Fruit fly (Drosophila melanogaster) whole organism, embryonic: ENCODE data around the gene MED14.

Experiments used
- Bdp1 ChIP-seq: fragments of 200-800 bp; sonication (Bioruptor generic); optimal IDR thresholded peaks from 3 replicates; lab custom pipeline; 2016; ENCODE audit warnings: missing biosample characterization, missing genetic modification characterization
- Bteb2 ChIP-seq: fragments of 200-800 bp; sonication (Bioruptor generic); optimal IDR thresholded peaks from 2 replicates; lab custom pipeline; 2016; ENCODE audit warnings: missing biosample characterization, missing genetic modification characterization
- CG11247 ChIP-seq: fragments of 200-800 bp; sonication (Bioruptor generic); IDR thresholded peaks from 2 replicates; pipeline ENCODE4 v1.3.6; 2022; ENCODE audit warnings: missing biosample characterization, missing genetic modification characterization
- CG12155 ChIP-seq: fragments of 200-800 bp; sonication (Bioruptor generic); optimal IDR thresholded peaks from 3 replicates; lab custom pipeline; 2016; ENCODE audit warnings: missing biosample characterization, missing genetic modification characterization
- CG14667 ChIP-seq: fragments of 200-800 bp; sonication (Bioruptor generic); IDR thresholded peaks from 2 replicates; pipeline ENCODE4 v1.3.6; 2022; ENCODE audit warnings: missing biosample characterization, missing genetic modification characterization
- CG15269 ChIP-seq: fragments of 200-800 bp; sonication (Bioruptor generic); optimal IDR thresholded peaks from 2 replicates; lab custom pipeline; 2018; ENCODE audit warnings: missing biosample characterization, mild to moderate bottlenecking, missing genetic modification characterization, moderate library complexity
- CG17568 ChIP-seq: fragments of 200-800 bp; sonication (Bioruptor generic); optimal IDR thresholded peaks from 2 replicates; lab custom pipeline; 2018; ENCODE audit warnings: missing biosample characterization, mild to moderate bottlenecking, missing genetic modification characterization, moderate library complexity
- CG2712 ChIP-seq: fragments of 200-800 bp; optimal IDR thresholded peaks from 3 replicates; lab custom pipeline; 2019; ENCODE audit warnings: missing biosample characterization, mild to moderate bottlenecking, missing genetic modification characterization, moderate library complexity
- CG4282 ChIP-seq: fragments of 200-800 bp; sonication (Bioruptor generic); optimal IDR thresholded peaks from 2 replicates; lab custom pipeline; 2016; ENCODE audit warnings: missing biosample characterization, missing genetic modification characterization
- CG4730 ChIP-seq: fragments of 200-800 bp; sonication (Bioruptor generic); IDR thresholded peaks from 2 replicates; pipeline ENCODE4 v1.3.6; 2022; ENCODE audit warnings: missing biosample characterization, missing genetic modification characterization
- CG5245 ChIP-seq: fragments of 200-800 bp; sonication (Bioruptor generic); optimal IDR thresholded peaks from 3 replicates; lab custom pipeline; 2016; ENCODE audit warnings: missing biosample characterization, missing genetic modification characterization
- CG7271 ChIP-seq: fragments of 200-800 bp; sonication (Bioruptor generic); optimal IDR thresholded peaks from 2 replicates; lab custom pipeline; 2018; ENCODE audit warnings: missing biosample characterization, mild to moderate bottlenecking, missing genetic modification characterization, moderate library complexity
- CG7786 ChIP-seq: fragments of 200-800 bp; sonication (Bioruptor generic); optimal IDR thresholded peaks from 2 replicates; lab custom pipeline; 2016; ENCODE audit warnings: missing biosample characterization, missing genetic modification characterization
- CG8290 ChIP-seq, 3 experiments: fragments of 200-800 bp; sonication (Bioruptor generic); optimal IDR thresholded peaks; 2 replicates each; lab custom pipeline; 2016 to 2019; ENCODE audit warnings: missing biosample characterization in 3 of 3, missing genetic modification characterization in 3 of 3, mild to moderate bottlenecking in 2 of 3, moderate library complexity in 1 of 3
- CG9932 ChIP-seq: fragments of 200-800 bp; sonication (Bioruptor generic); IDR thresholded peaks from 2 replicates; pipeline ENCODE4 v1.3.6; 2022; ENCODE audit warnings: missing biosample characterization, missing genetic modification characterization
- Camta ChIP-seq: fragments of 200-800 bp; sonication (Bioruptor generic); optimal IDR thresholded peaks from 2 replicates; lab custom pipeline; 2016; ENCODE audit warnings: missing biosample characterization, missing genetic modification characterization
- D19A ChIP-seq: fragments of 200-800 bp; optimal IDR thresholded peaks from 3 replicates; lab custom pipeline; 2019; ENCODE audit warnings: missing biosample characterization, mild to moderate bottlenecking, missing genetic modification characterization, moderate library complexity
- Dfd ChIP-seq, 2 experiments: fragments of >200 bp; optimal IDR thresholded peaks; 2 replicates each; lab custom pipeline; 2017; ENCODE audit warnings: missing biosample characterization in 2 of 2, missing genetic modification characterization in 2 of 2
- Elba2 ChIP-seq: fragments of 200-800 bp; sonication (Bioruptor generic); optimal IDR thresholded peaks from 3 replicates; lab custom pipeline; 2016; ENCODE audit warnings: missing biosample characterization, missing genetic modification characterization
- Fer3 ChIP-seq: fragments of 200-800 bp; sonication (Bioruptor generic); optimal IDR thresholded peaks from 2 replicates; lab custom pipeline; 2018; ENCODE audit warnings: missing biosample characterization, mild to moderate bottlenecking, missing genetic modification characterization, moderate library complexity
- HmgD ChIP-seq: fragments of 200-800 bp; sonication (Bioruptor generic); optimal IDR thresholded peaks from 3 replicates; lab custom pipeline; 2016; ENCODE audit warnings: missing biosample characterization, missing genetic modification characterization
- Hmr ChIP-seq: fragments of 200-800 bp; sonication (Bioruptor generic); optimal IDR thresholded peaks from 3 replicates; lab custom pipeline; 2017; ENCODE audit warnings: mild to moderate bottlenecking, missing biosample characterization, missing genetic modification reagents, missing genetic modification characterization
- MESR4 ChIP-seq: fragments of 200-800 bp; sonication (Bioruptor generic); optimal IDR thresholded peaks from 2 replicates; lab custom pipeline; 2018; ENCODE audit warnings: missing biosample characterization, mild to moderate bottlenecking, missing genetic modification characterization, moderate library complexity
- NK7.1 ChIP-seq: fragments of 200-800 bp; sonication (Bioruptor generic); optimal IDR thresholded peaks from 3 replicates; lab custom pipeline; 2016; ENCODE audit warnings: missing biosample characterization, missing genetic modification characterization
- Oaz ChIP-seq: fragments of 200-800 bp; sonication (Bioruptor generic); IDR thresholded peaks from 2 replicates; pipeline ENCODE4 v1.3.6; 2022; ENCODE audit warnings: missing biosample characterization, missing genetic modification characterization
- Rfx ChIP-seq: fragments of 200-800 bp; sonication (Bioruptor generic); IDR thresholded peaks from 2 replicates; pipeline ENCODE4 v1.3.6; 2022; ENCODE audit warnings: missing biosample characterization, missing genetic modification characterization
- Sox102F ChIP-seq: fragments of 200-800 bp; sonication (Bioruptor generic); optimal IDR thresholded peaks from 2 replicates; lab custom pipeline; 2018; ENCODE audit warnings: missing biosample characterization, mild to moderate bottlenecking, missing genetic modification characterization, moderate library complexity
- Trl ChIP-seq, 3 experiments: fragments of >200 bp in 2 of 3; fragments of 200-800 bp in 1 of 3; sonication (Bioruptor generic) in 1 of 3; optimal IDR thresholded peaks; 2 replicates in 1 of 3; 3 replicates in 2 of 3; lab custom pipeline; 2016 to 2017; ENCODE audit warnings: missing biosample characterization in 1 of 3, missing genetic modification characterization in 1 of 3
- Vsx1 ChIP-seq: fragments of 200-800 bp; sonication (Bioruptor generic); optimal IDR thresholded peaks from 2 replicates; lab custom pipeline; 2017; ENCODE audit warnings: missing biosample characterization, mild to moderate bottlenecking, missing genetic modification characterization, missing genetic modification reagents
- aop ChIP-seq: fragments of 200-800 bp; sonication (Bioruptor generic); IDR thresholded peaks from 2 replicates; pipeline ENCODE4 v1.3.6; 2022; ENCODE audit warnings: missing biosample characterization, missing genetic modification characterization
- bowl ChIP-seq: fragments of 200-800 bp; sonication (Bioruptor generic); IDR thresholded peaks from 2 replicates; pipeline ENCODE4 v1.3.6; 2022; ENCODE audit warnings: missing biosample characterization, missing genetic modification characterization
- crc ChIP-seq: fragments of 200-800 bp; sonication (Bioruptor generic); optimal IDR thresholded peaks from 2 replicates; lab custom pipeline; 2016; ENCODE audit warnings: missing biosample characterization, missing genetic modification characterization
- crp ChIP-seq, 2 experiments: fragments of 200-800 bp; sonication (Bioruptor generic); optimal IDR thresholded peaks; 2 replicates in 1 of 2; 3 replicates in 1 of 2; lab custom pipeline; 2017; ENCODE audit warnings: missing biosample characterization in 2 of 2, missing genetic modification characterization in 2 of 2, mild to moderate bottlenecking in 1 of 2, moderate library complexity in 1 of 2
- esg ChIP-seq: fragments of 200-800 bp; sonication (Bioruptor generic); conservative IDR thresholded peaks from 2 replicates; pipeline ENCODE4 v1.3.6; 2022; ENCODE audit warnings: missing biosample characterization, missing genetic modification characterization
- gro ChIP-seq: fragments of 200-800 bp; sonication (Bioruptor generic); optimal IDR thresholded peaks from 2 replicates; lab custom pipeline; 2016; ENCODE audit warnings: missing biosample characterization, missing genetic modification characterization
- lab ChIP-seq: fragments of 200-800 bp; sonication (Bioruptor generic); optimal IDR thresholded peaks from 3 replicates; lab custom pipeline; 2017; ENCODE audit warnings: missing biosample characterization, missing genetic modification characterization, mild to moderate bottlenecking, moderate library complexity, missing genetic modification reagents
- mirr ChIP-seq: fragments of 200-800 bp; sonication (Bioruptor generic); optimal IDR thresholded peaks from 3 replicates; lab custom pipeline; 2018; ENCODE audit warnings: missing biosample characterization, mild to moderate bottlenecking, missing genetic modification characterization
- mld ChIP-seq: fragments of 200-800 bp; sonication (Bioruptor generic); IDR thresholded peaks from 3 replicates; pipeline ENCODE4 v1.3.6; 2022; ENCODE audit warnings: missing biosample characterization, missing genetic modification characterization; ENCODE audit not compliant: partially characterized antibody
- nerfin-2 ChIP-seq: fragments of 200-800 bp; sonication (Bioruptor generic); IDR thresholded peaks from 2 replicates; pipeline ENCODE4 v1.3.6; 2022; ENCODE audit warnings: missing biosample characterization, missing genetic modification characterization; ENCODE audit not compliant: partially characterized antibody
- prd ChIP-seq, 3 experiments: fragments of >200 bp in 2 of 3; fragments of 200-800 bp in 1 of 3; sonication (Bioruptor generic) in 1 of 3; optimal IDR thresholded peaks in 2 of 3; IDR thresholded peaks in 1 of 3; 2 replicates in 2 of 3; 3 replicates in 1 of 3; pipeline versions ENCODE4 v1.3.6 to Lab custom; 2017 to 2022; ENCODE audit warnings: missing biosample characterization in 1 of 3, missing genetic modification characterization in 1 of 3
- sd ChIP-seq: fragments of 200-800 bp; sonication (Bioruptor generic); optimal IDR thresholded peaks from 3 replicates; lab custom pipeline; 2018; ENCODE audit warnings: missing biosample characterization, mild to moderate bottlenecking, missing genetic modification characterization, moderate library complexity
- sens ChIP-seq: fragments of 200-800 bp; sonication (Bioruptor generic); peaks from one replicate; lab custom pipeline; 2016; ENCODE audit warnings: missing biosample characterization, missing genetic modification characterization
- unpg ChIP-seq: fragments of 200-800 bp; sonication (Bioruptor generic); optimal IDR thresholded peaks from 3 replicates; lab custom pipeline; 2018; ENCODE audit warnings: missing biosample characterization, mild to moderate bottlenecking, missing genetic modification characterization, moderate library complexity
- wdn ChIP-seq: fragments of 200-800 bp; sonication (Bioruptor generic); IDR thresholded peaks from 2 replicates; pipeline ENCODE4 v1.3.6; 2022; ENCODE audit warnings: missing biosample characterization, missing genetic modification characterization
- zfh1 ChIP-seq: fragments of 200-800 bp; sonication (Bioruptor generic); IDR thresholded peaks from 3 replicates; pipeline ENCODE4 v1.3.6; 2022; ENCODE audit warnings: missing biosample characterization, missing genetic modification characterization

MED14 gene

dm6 chr3L:642865-643738 is 50.1 kb downstream of the MED14 start (continued):
- TF ChIP-seq CG8290 (GFP tag; optimal IDR thresholded peaks at IDR 0.05; lab: Kevin White, UChicago) (no peak), CG8290 (tag; optimal IDR thresholded peaks at IDR 0.05; lab: Kevin White, UChicago) (peak; percentile 40 to 58), CG2712 (tag; lab: Kevin White, UChicago) (no peak), zfh1 (GFP tag; lab: Robert Waterston, UW) (peak; percentile 40; the same call in 1 of the 3 replicates), unpg (GFP tag; lab: Kevin White, UChicago) (peak; percentile 6), lab (GFP tag; lab: Kevin White, UChicago) (peak; percentile 68), gro (peak; percentile 0), Camta (GFP tag; lab: Kevin White, UChicago) (peak; percentile 58)

- TF ChIP-seq CG15269 (tag; lab: Kevin White, UChicago), result peak; percentile 87
- TF ChIP-seq CG11247 (GFP tag; lab: Robert Waterston, UW), result peak; percentile 82
- peak; percentile 72 for TF ChIP-seq CG4282 (GFP tag; lab: Kevin White, UChicago)
- peak in 1 of 2 experiments; percentile 15 for TF ChIP-seq Trl (optimal IDR thresholded peaks at IDR 0.05; lab: Kevin White, UChicago)
- TF ChIP-seq Trl (GFP tag; optimal IDR thresholded peaks at IDR 0.05; lab: Kevin White, UChicago), result peak; percentile 83
- peak; percentile 55 for TF ChIP-seq CG7271 (tag; lab: Kevin White, UChicago)
- peak; percentile 51 for TF ChIP-seq CG9932 (GFP tag; lab: Robert Waterston, UW)
- TF ChIP-seq CG17568 (GFP tag; lab: Kevin White, UChicago), result peak; percentile 69
- peak; percentile 79 for TF ChIP-seq sd
- TF ChIP-seq CG7786 (GFP tag; lab: Kevin White, UChicago), result peak; percentile 87
- TF ChIP-seq mirr (GFP tag; lab: Kevin White, UChicago), result no peak
- no peak for TF ChIP-seq nerfin-2 (GFP tag; lab: Robert Waterston, UW)
- TF ChIP-seq CG14667 (GFP tag; lab: Robert Waterston, UW), result peak; percentile 81
- peak; percentile 99 for TF ChIP-seq sens (GFP tag; lab: Kevin White, UChicago)
- TF ChIP-seq HmgD (GFP tag; lab: Kevin White, UChicago), result peak; percentile 72
- peak; percentile 78 for TF ChIP-seq wdn (GFP tag; lab: Robert Waterston, UW)
- TF ChIP-seq prd (optimal IDR thresholded peaks at IDR 0.05; lab: Kevin White, UChicago), result no peak
- peak; percentile 92 for TF ChIP-seq prd (GFP tag; IDR thresholded peaks at IDR 0.05; lab: Robert Waterston, UW)
- TF ChIP-seq CG5245 (GFP tag; lab: Kevin White, UChicago), result peak; percentile 89
- TF ChIP-seq crp (GFP tag; optimal IDR thresholded peaks at IDR 0.05; lab: Kevin White, UChicago), result peak in 1 of 2 experiments; percentile 42
- TF ChIP-seq Elba2 (GFP tag; lab: Kevin White, UChicago), result no peak
- peak; percentile 72 for TF ChIP-seq crc (GFP tag; lab: Kevin White, UChicago)
- peak; percentile 77 for TF ChIP-seq NK7.1 (GFP tag; lab: Kevin White, UChicago)
- peak; percentile 78 for TF ChIP-seq CG12155 (GFP tag; lab: Kevin White, UChicago)
- peak; percentile 60 for TF ChIP-seq Bteb2 (GFP tag; lab: Kevin White, UChicago)
- TF ChIP-seq CG4730 (GFP tag; lab: Robert Waterston, UW), result peak; percentile 70
- TF ChIP-seq aop (GFP tag; lab: Robert Waterston, UW), result peak; percentile 77
- TF ChIP-seq esg (GFP tag; lab: Robert Waterston, UW), result peak; percentile 80
- peak; percentile 78 for TF ChIP-seq Oaz
- peak; percentile 77 for TF ChIP-seq Rfx (GFP tag; lab: Robert Waterston, UW)
- peak; percentile 63 for TF ChIP-seq Hmr (GFP tag; lab: Kevin White, UChicago)
- TF ChIP-seq Fer3 (tag; lab: Kevin White, UChicago), result peak; percentile 74
- TF ChIP-seq bowl, result peak; percentile 57
- TF ChIP-seq Dfd (GFP tag; optimal IDR thresholded peaks at IDR 0.05; lab: Kevin White, UChicago), result no peak
- peak; percentile 76 for TF ChIP-seq Bdp1 (GFP tag; lab: Kevin White, UChicago)
- peak; percentile 42 for TF ChIP-seq MESR4
- no peak for TF ChIP-seq mld (GFP tag; lab: Robert Waterston, UW)
- peak; percentile 75 for TF ChIP-seq Vsx1
- TF ChIP-seq Sox102F (GFP tag; lab: Kevin White, UChicago), result peak; percentile 95
- peak; percentile 79 for TF ChIP-seq D19A (tag; lab: Kevin White, UChicago)
Measured at dm6 chr3L:644111-644718, 51.2 kb downstream of the MED14 start.
